Worm (Caenorhabditis elegans): ENCODE measurements around the gene srh-112.

DNA sequence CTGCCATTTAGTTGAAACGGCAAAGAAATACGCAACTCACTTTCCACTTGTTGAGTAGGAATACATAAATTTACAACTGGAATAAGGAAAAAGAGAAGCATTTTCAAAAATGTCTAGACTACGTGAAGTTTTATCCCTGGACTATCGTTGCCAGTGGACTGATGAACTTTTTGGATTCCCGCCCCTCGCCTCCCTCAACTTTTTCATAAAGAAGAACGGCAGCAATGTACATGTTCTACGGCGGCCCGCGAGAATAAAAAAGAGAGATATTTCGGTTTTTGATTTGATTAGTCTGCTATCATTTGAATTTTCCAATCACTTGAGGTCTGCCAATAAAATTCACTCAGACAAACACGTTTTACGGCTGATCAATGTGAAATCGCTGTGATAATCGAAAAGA is 22.9 kb upstream of the srh-112 start, which contains the start of gene clec-243:
- TF ChIP-seq him-1 (tag; optimal IDR thresholded peaks at IDR 0.05) = no peak
- TF ChIP-seq W03F9.2 (tag; optimal IDR thresholded peaks at IDR 0.05) = no peak

All from whole organism, L4/young adult.